Fruit fly (Drosophila melanogaster) whole organism, prepupa: ENCODE results near the gene CG43675.

Experiments used
- Blimp-1 ChIP-seq: fragments of 200-800 bp; sonication (Bioruptor generic); optimal IDR thresholded peaks from 3 replicates; lab custom pipeline; 2017; ENCODE audit warnings: missing biosample characterization, missing genetic modification characterization, mild to moderate bottlenecking, moderate library complexity, missing genetic modification reagents
- CG10631 ChIP-seq: fragments of 200-800 bp; sonication (Bioruptor generic); optimal IDR thresholded peaks from 2 replicates; lab custom pipeline; 2016; ENCODE audit warnings: missing biosample characterization, missing genetic modification characterization
- CG10669 ChIP-seq: fragments of 200-800 bp; sonication (Bioruptor generic); optimal IDR thresholded peaks from 3 replicates; lab custom pipeline; 2018; ENCODE audit warnings: missing biosample characterization, mild to moderate bottlenecking, missing genetic modification characterization, moderate library complexity
- CG11294 ChIP-seq: fragments of 200-800 bp; sonication (Bioruptor generic); IDR thresholded peaks from 2 replicates; pipeline ENCODE4 v1.3.6; 2022; ENCODE audit warnings: missing biosample characterization, missing genetic modification characterization
- CG11762 ChIP-seq: fragments of 200-800 bp; sonication (Bioruptor generic); optimal IDR thresholded peaks from 3 replicates; lab custom pipeline; 2016; ENCODE audit warnings: missing biosample characterization, missing genetic modification characterization; ENCODE audit not compliant: insufficient read depth
- CG15336 ChIP-seq: fragments of 200-800 bp; sonication (Bioruptor generic); IDR thresholded peaks from 2 replicates; pipeline ENCODE4 v1.3.6; 2022; ENCODE audit warnings: missing biosample characterization, missing genetic modification characterization
- CG1621 ChIP-seq: fragments of 200-800 bp; sonication (Bioruptor generic); optimal IDR thresholded peaks from 3 replicates; lab custom pipeline; 2018; ENCODE audit warnings: missing biosample characterization, mild to moderate bottlenecking, missing genetic modification characterization
- CG16779 ChIP-seq: fragments of 200-800 bp; sonication (Bioruptor generic); optimal IDR thresholded peaks from 3 replicates; lab custom pipeline; 2017; ENCODE audit warnings: missing biosample characterization, mild to moderate bottlenecking, missing genetic modification characterization
- CG3032 ChIP-seq: fragments of 200-800 bp; optimal IDR thresholded peaks from 2 replicates; lab custom pipeline; 2019; ENCODE audit warnings: missing biosample characterization, mild to moderate bottlenecking, missing genetic modification characterization, moderate library complexity
- CG34406 ChIP-seq: fragments of 200-800 bp; sonication (Bioruptor generic); optimal IDR thresholded peaks from 3 replicates; lab custom pipeline; 2016; ENCODE audit warnings: missing biosample characterization, missing genetic modification characterization
- CG3919 ChIP-seq: fragments of 200-800 bp; sonication (Bioruptor generic); optimal IDR thresholded peaks from 3 replicates; lab custom pipeline; 2016; ENCODE audit warnings: missing biosample characterization, missing genetic modification characterization
- CG4318 ChIP-seq: fragments of 200-800 bp; sonication (Bioruptor generic); optimal IDR thresholded peaks from 3 replicates; lab custom pipeline; 2017; ENCODE audit warnings: missing biosample characterization, mild to moderate bottlenecking, missing genetic modification characterization
- CG6163 ChIP-seq: fragments of 200-800 bp; sonication (Bioruptor generic); IDR thresholded peaks from 3 replicates; pipeline ENCODE4 v1.3.6; 2022; ENCODE audit warnings: missing biosample characterization, missing genetic modification characterization
- CG6276 ChIP-seq: fragments of 200-800 bp; sonication (Bioruptor generic); optimal IDR thresholded peaks from 2 replicates; lab custom pipeline; 2017; ENCODE audit warnings: missing biosample characterization, mild to moderate bottlenecking, missing genetic modification characterization
- CG6854 ChIP-seq: fragments of 200-800 bp; sonication (Bioruptor generic); optimal IDR thresholded peaks from 2 replicates; lab custom pipeline; 2017; ENCODE audit warnings: missing biosample characterization, mild to moderate bottlenecking, missing genetic modification characterization
- CG8119 ChIP-seq: fragments of 200-800 bp; sonication (Bioruptor generic); IDR thresholded peaks from 3 replicates; pipeline ENCODE4 v1.3.6; 2022; ENCODE audit warnings: missing biosample characterization, missing genetic modification characterization
- Eip75B ChIP-seq: fragments of 200-800 bp; sonication (Bioruptor generic); optimal IDR thresholded peaks from 3 replicates; lab custom pipeline; 2016; ENCODE audit warnings: missing biosample characterization, missing genetic modification characterization
- Eip78C ChIP-seq: fragments of 200-800 bp; sonication (Bioruptor generic); peaks from one replicate; lab custom pipeline; 2016; ENCODE audit warnings: missing biosample characterization, missing genetic modification characterization
- Eip93F ChIP-seq: fragments of 200-800 bp; sonication (Bioruptor generic); optimal IDR thresholded peaks from 2 replicates; lab custom pipeline; 2016; ENCODE audit warnings: missing biosample characterization, mild to moderate bottlenecking, missing genetic modification characterization
- Ets96B ChIP-seq: fragments of 200-800 bp; optimal IDR thresholded peaks from 2 replicates; lab custom pipeline; 2019; ENCODE audit warnings: missing biosample characterization, mild to moderate bottlenecking, missing genetic modification characterization, moderate library complexity
- Gug ChIP-seq: fragments of 200-800 bp; sonication (Bioruptor generic); IDR thresholded peaks from 2 replicates; pipeline ENCODE4 v1.3.6; 2022; ENCODE audit warnings: missing biosample characterization, missing genetic modification characterization
- Hr38 ChIP-seq: sonication (Bioruptor generic); optimal IDR thresholded peaks from 2 replicates; lab custom pipeline; 2016; ENCODE audit warnings: missing biosample characterization, missing genetic modification characterization
- Hr39 ChIP-seq: fragments of 200-800 bp; sonication (Bioruptor generic); optimal IDR thresholded peaks from 2 replicates; lab custom pipeline; 2016; ENCODE audit warnings: missing biosample characterization, missing genetic modification characterization
- Hr4 ChIP-seq: fragments of 200-800 bp; sonication (Bioruptor generic); optimal IDR thresholded peaks from 3 replicates; lab custom pipeline; 2016; ENCODE audit warnings: missing biosample characterization, missing genetic modification characterization
- Lpt ChIP-seq: fragments of 200-800 bp; sonication (Bioruptor generic); optimal IDR thresholded peaks from 3 replicates; lab custom pipeline; 2016; ENCODE audit warnings: missing biosample characterization, missing genetic modification characterization
- Met ChIP-seq: fragments of 200-800 bp; sonication (Bioruptor generic); optimal IDR thresholded peaks from 3 replicates; lab custom pipeline; 2016; ENCODE audit warnings: missing biosample characterization, missing genetic modification characterization
- OdsH ChIP-seq: fragments of 200-800 bp; sonication (Bioruptor generic); optimal IDR thresholded peaks from 3 replicates; lab custom pipeline; 2016; ENCODE audit warnings: missing biosample characterization, missing genetic modification characterization
- Smox ChIP-seq: fragments of 200-800 bp; sonication (Bioruptor generic); optimal IDR thresholded peaks from 3 replicates; lab custom pipeline; 2016; ENCODE audit warnings: missing biosample characterization, missing genetic modification characterization
- Sox102F ChIP-seq: fragments of 200-800 bp; sonication (Bioruptor generic); optimal IDR thresholded peaks from 2 replicates; lab custom pipeline; 2016; ENCODE audit warnings: missing biosample characterization, mild to moderate bottlenecking, missing genetic modification characterization
- Sox14 ChIP-seq: fragments of 200-800 bp; sonication (Bioruptor generic); optimal IDR thresholded peaks from 3 replicates; lab custom pipeline; 2016; ENCODE audit warnings: missing biosample characterization, missing genetic modification characterization
- Sox15 ChIP-seq: fragments of 200-800 bp; sonication (Bioruptor generic); optimal IDR thresholded peaks from 3 replicates; lab custom pipeline; 2016; ENCODE audit warnings: missing biosample characterization, missing genetic modification characterization
- achi ChIP-seq: fragments of 200-800 bp; sonication (Bioruptor generic); optimal IDR thresholded peaks from 3 replicates; lab custom pipeline; 2016; ENCODE audit warnings: missing biosample characterization, missing genetic modification characterization
- cyc ChIP-seq: fragments of 200-800 bp; sonication (Bioruptor generic); optimal IDR thresholded peaks from 3 replicates; lab custom pipeline; 2016; ENCODE audit warnings: missing biosample characterization, missing genetic modification characterization
- dac ChIP-seq: fragments of 200-800 bp; sonication (Bioruptor generic); optimal IDR thresholded peaks from 2 replicates; lab custom pipeline; 2017; ENCODE audit warnings: missing biosample characterization, mild to moderate bottlenecking, missing genetic modification characterization
- dsx ChIP-seq: fragments of 200-800 bp; optimal IDR thresholded peaks from 3 replicates; lab custom pipeline; 2019; ENCODE audit warnings: missing biosample characterization, mild to moderate bottlenecking, missing genetic modification characterization, moderate library complexity; ENCODE audit not compliant: poor library complexity, severe bottlenecking
- eg ChIP-seq: fragments of 200-800 bp; sonication (Bioruptor generic); IDR thresholded peaks from 3 replicates; pipeline ENCODE4 v1.3.6; 2022; ENCODE audit warnings: missing biosample characterization, missing genetic modification characterization
- esn ChIP-seq: fragments of 200-800 bp; sonication (Bioruptor generic); optimal IDR thresholded peaks from 2 replicates; lab custom pipeline; 2016; ENCODE audit warnings: missing biosample characterization, mild to moderate bottlenecking, missing genetic modification characterization, moderate library complexity
- fkh ChIP-seq: fragments of 200-800 bp; sonication (Bioruptor generic); optimal IDR thresholded peaks from 3 replicates; lab custom pipeline; 2017; ENCODE audit warnings: missing biosample characterization, mild to moderate bottlenecking, missing genetic modification characterization, moderate library complexity
- lz ChIP-seq: fragments of 200-800 bp; sonication (Bioruptor generic); optimal IDR thresholded peaks from 3 replicates; lab custom pipeline; 2016; ENCODE audit warnings: missing biosample characterization, missing genetic modification characterization
- net ChIP-seq: fragments of 200-800 bp; sonication (Bioruptor generic); optimal IDR thresholded peaks from 3 replicates; lab custom pipeline; 2016; ENCODE audit warnings: missing biosample characterization, missing genetic modification characterization
- pdm3 ChIP-seq: fragments of 200-800 bp; sonication (Bioruptor generic); optimal IDR thresholded peaks from 3 replicates; lab custom pipeline; 2016; ENCODE audit warnings: missing biosample characterization, missing genetic modification characterization
- spab ChIP-seq: fragments of 200-800 bp; sonication (Bioruptor generic); optimal IDR thresholded peaks from 2 replicates; lab custom pipeline; 2017; ENCODE audit warnings: missing biosample characterization, mild to moderate bottlenecking, missing genetic modification characterization, missing genetic modification reagents
- svp ChIP-seq: fragments of 200-800 bp; sonication (Bioruptor generic); peaks from one replicate; lab custom pipeline; 2016; ENCODE audit warnings: missing biosample characterization, missing genetic modification characterization
- vri ChIP-seq: fragments of 200-800 bp; sonication (Bioruptor generic); optimal IDR thresholded peaks from 3 replicates; lab custom pipeline; 2016; ENCODE audit warnings: missing biosample characterization, mild to moderate bottlenecking, missing genetic modification characterization

CG43675 gene

dm6 chr3R:9350561-9351379 is 4.5 kb upstream of the CG43675 start (continued):
- TF ChIP-seq Sox14 (GFP tag; lab: Kevin White, UChicago) (no peak), CG3919 (GFP tag; lab: Kevin White, UChicago) (peak; percentile 11), fkh (GFP tag; lab: Kevin White, UChicago) (no peak), CG3032 (no peak), dac (GFP tag; lab: Kevin White, UChicago) (no peak), svp (GFP tag; lab: Kevin White, UChicago) (peak; percentile 77), CG4318 (GFP tag; lab: Kevin White, UChicago) (no peak), Eip78C (GFP tag; lab: Kevin White, UChicago) (peak; percentile 42), Met (GFP tag; lab: Kevin White, UChicago) (no peak), lz (GFP tag; lab: Kevin White, UChicago) (no peak), CG34406 (GFP tag; lab: Kevin White, UChicago) (no peak), CG8119 (GFP tag; lab: Robert Waterston, UW) (no peak), CG1621 (no peak), pdm3 (GFP tag; lab: Kevin White, UChicago) (no peak), CG11294 (no peak), esn (GFP tag; lab: Kevin White, UChicago) (no peak), Blimp-1 (no peak), CG6276 (GFP tag; lab: Kevin White, UChicago) (no peak), Hr38 (no peak), CG6163 (0 out of 3 replicates have a peak, but pooled peaks have one; percentile 26), vri (GFP tag; lab: Kevin White, UChicago) (no peak), OdsH (no peak), CG10669 (GFP tag; lab: Kevin White, UChicago) (no peak)

- TF ChIP-seq pdm3 (GFP tag; lab: Kevin White, UChicago) (peak; percentile 74), CG10631 (GFP tag; lab: Kevin White, UChicago) (peak; percentile 70), CG11294 (no peak), Eip93F (GFP tag; lab: Kevin White, UChicago) (peak; percentile 18), CG8119 (GFP tag; lab: Robert Waterston, UW) (0 out of 3 replicates have a peak, but pooled peaks have one; percentile 19), svp (GFP tag; lab: Kevin White, UChicago) (peak; percentile 72), Sox102F (GFP tag; lab: Kevin White, UChicago) (peak; percentile 63), Eip78C (GFP tag; lab: Kevin White, UChicago) (peak; percentile 91), lz (GFP tag; lab: Kevin White, UChicago) (peak; percentile 17), Sox15 (peak; percentile 11), Hr39 (peak; percentile 56), OdsH (peak; percentile 76), achi (GFP tag; lab: Kevin White, UChicago) (peak; percentile 67), CG6854 (GFP tag; lab: Kevin White, UChicago) (no peak), Ets96B (peak; percentile 58), esn (GFP tag; lab: Kevin White, UChicago) (peak; percentile 52), CG10669 (GFP tag; lab: Kevin White, UChicago) (peak; percentile 65), CG6163 (no peak), Blimp-1 (no peak), Gug (GFP tag; lab: Robert Waterston, UW) (no peak), Smox (GFP tag; lab: Kevin White, UChicago) (peak; percentile 60), CG3919 (GFP tag; lab: Kevin White, UChicago) (peak; percentile 76), cyc (GFP tag; lab: Kevin White, UChicago) (peak; percentile 45), dac (GFP tag; lab: Kevin White, UChicago) (peak; percentile 28), CG16779 (no peak), Eip75B (peak; percentile 31), eg (GFP tag; lab: Robert Waterston, UW) (no peak), net (peak; percentile 83), Lpt (GFP tag; lab: Kevin White, UChicago) (peak; percentile 67), Sox14 (GFP tag; lab: Kevin White, UChicago) (peak; percentile 67), CG15336 (no peak), Hr4 (peak; percentile 89), spab (peak; percentile 50), vri (GFP tag; lab: Kevin White, UChicago) (peak; percentile 92), CG11762 (GFP tag; lab: Kevin White, UChicago) (peak; percentile 61), dsx (GFP tag; lab: Kevin White, UChicago) (no peak)
Observed at dm6 chr3R:9351415-9352379, 3.6 kb upstream of the CG43675 start.
